Worm (Caenorhabditis elegans): ENCODE data around the gene F13A2.4.

F13A2.4 gene

ce11 chrV:4371309-4371933 lies 28.6 kb downstream of the F13A2.4 start, which contains the start of the genes gmpr-1 and fipp-1 (continued):
- TF ChIP-seq T20F7.1 (GFP tag; optimal IDR thresholded peaks at IDR 0.05) (peak; percentile 99), ceh-28 (tag; optimal IDR thresholded peaks at IDR 0.05) (no peak), lin-13 (GFP tag; optimal IDR thresholded peaks at IDR 0.05) (no peak), daf-12 (tag; optimal IDR thresholded peaks at IDR 0.05) (no peak), ztf-7 (tag; optimal IDR thresholded peaks at IDR 0.05) (no peak), Y5F2A.4 (GFP tag; optimal IDR thresholded peaks at IDR 0.05) (no peak), lin-1 (GFP tag; IDR thresholded peaks at IDR 0.05) (no peak), daf-19 (GFP tag; conservative IDR thresholded peaks at IDR 0.05) (no peak), F44E2.7 (GFP tag; IDR thresholded peaks at IDR 0.05) (no peak), F10B5.3 (tag; optimal IDR thresholded peaks at IDR 0.05) (no peak), ceh-62 (tag; optimal IDR thresholded peaks at IDR 0.05) (no peak), hlh-30 (tag; optimal IDR thresholded peaks at IDR 0.05; ENCODE audit: insufficient read depth) (peak; percentile 42), snpc-1.2 (GFP tag; IDR thresholded peaks at IDR 0.05) (no peak), zag-1 (tag; optimal IDR thresholded peaks at IDR 0.05) (no peak), ZK337.2 (GFP tag; IDR thresholded peaks at IDR 0.05) (no peak), hlh-11 (tag; optimal IDR thresholded peaks at IDR 0.05) (peak; percentile 23), duxl-1 (tag; optimal IDR thresholded peaks at IDR 0.05; ENCODE audit: poor library complexity) (no peak), ctbp-1 (GFP tag; IDR thresholded peaks at IDR 0.05) (no peak), saeg-2 (GFP tag; IDR thresholded peaks at IDR 0.05) (no peak), T26A8.4 (GFP tag; IDR thresholded peaks at IDR 0.05) (no peak), mes-2 (tag; optimal IDR thresholded peaks at IDR 0.05; ENCODE audit: poor library complexity, severe bottlenecking) (peak; percentile 60), lin-38 (GFP tag; IDR thresholded peaks at IDR 0.05) (peak; percentile 31; the same call in 1 of the 2 replicates), nhr-77 (tag; optimal IDR thresholded peaks at IDR 0.05) (no peak), nhr-11 (tag; optimal IDR thresholded peaks at IDR 0.05) (no peak), dmd-8 (GFP tag; IDR thresholded peaks at IDR 0.05) (no peak), lsy-2 (tag; optimal IDR thresholded peaks at IDR 0.05) (peak in 1 of 2 experiments; percentile 73), vab-7 (GFP tag; IDR thresholded peaks at IDR 0.05) (no peak), nhr-41 (GFP tag; IDR thresholded peaks at IDR 0.05) (no peak), lin-29 (GFP tag; IDR thresholded peaks at IDR 0.05) (no peak), set-16 (GFP tag; IDR thresholded peaks at IDR 0.05) (no peak), ZK546.5 (tag; optimal IDR thresholded peaks at IDR 0.05) (no peak), pqm-1 (tag; optimal IDR thresholded peaks at IDR 0.05) (peak; percentile 67), lir-3 (tag; optimal IDR thresholded peaks at IDR 0.05) (no peak), nhr-42 (GFP tag; IDR thresholded peaks at IDR 0.05) (no peak), dpl-1 (GFP tag; optimal IDR thresholded peaks at IDR 0.05) (peak; percentile 67)

- TF ChIP-seq R02D3.7 (tag; optimal IDR thresholded peaks at IDR 0.05) = no peak
- TF ChIP-seq set-16 (GFP tag; IDR thresholded peaks at IDR 0.05) = peak; percentile 55; the same call in 1 of the 2 replicates
Observed at ce11 chrV:4370515-4370914, 29.5 kb downstream of the F13A2.4 start.

- no peak for TF ChIP-seq lin-39 (tag; optimal IDR thresholded peaks at IDR 0.05)
- no peak for TF ChIP-seq ztf-7 (tag; optimal IDR thresholded peaks at IDR 0.05)
- TF ChIP-seq ZK337.2 (GFP tag; IDR thresholded peaks at IDR 0.05) = no peak
- no peak for TF ChIP-seq nhr-28 (tag; optimal IDR thresholded peaks at IDR 0.05)
- no peak for TF ChIP-seq unc-62 (GFP tag; optimal IDR thresholded peaks at IDR 0.05 in 1 of 2)
- no peak for TF ChIP-seq unc-62 (tag; optimal IDR thresholded peaks at IDR 0.05)
- no peak for TF ChIP-seq lir-3 (tag; optimal IDR thresholded peaks at IDR 0.05)
- TF ChIP-seq mxl-2 (GFP tag; conservative IDR thresholded peaks at IDR 0.05) = no peak
- no peak for TF ChIP-seq hif-1 (tag; optimal IDR thresholded peaks at IDR 0.05)
- no peak for TF ChIP-seq ceh-28 (tag; optimal IDR thresholded peaks at IDR 0.05)
- no peak for TF ChIP-seq ZK546.5 (tag; optimal IDR thresholded peaks at IDR 0.05)
- no peak for TF ChIP-seq daf-8 (GFP tag; IDR thresholded peaks at IDR 0.05)
- no peak for TF ChIP-seq spr-1 (tag; optimal IDR thresholded peaks at IDR 0.05)
- no peak for TF ChIP-seq vab-7 (GFP tag; IDR thresholded peaks at IDR 0.05)
- no peak for TF ChIP-seq skn-1 (tag; optimal IDR thresholded peaks at IDR 0.05)
- TF ChIP-seq ces-1 (GFP tag; optimal IDR thresholded peaks at IDR 0.05) = no peak
- TF ChIP-seq egl-27 (tag; optimal IDR thresholded peaks at IDR 0.05) = no peak
Observed at ce11 chrV:4366440-4366839, 33.6 kb downstream of the F13A2.4 start, which contains the start of gene F32D1.11. TSS of gene F32D1.11 (minus strand) at chrV:4366540.
